Worm (Caenorhabditis elegans) whole organism, L2 larva: ENCODE measurements around the gene sur-5.

ENCODE experiments used
- ceh-16 ChIP-seq: fragments of 150-350 bp; optimal IDR thresholded peaks from 2 replicates; lab custom pipeline; 2014; ENCODE audit warnings: missing biosample characterization, missing genetic modification characterization
- lin-39 ChIP-seq: fragments of 150-350 bp; optimal IDR thresholded peaks from 2 replicates; lab custom pipeline; 2014; ENCODE audit warnings: missing biosample characterization, missing genetic modification reagents, missing genetic modification characterization
- unc-62 ChIP-seq: fragments of 150-350 bp; optimal IDR thresholded peaks from 2 replicates; lab custom pipeline; 2014; ENCODE audit warnings: missing biosample characterization, missing genetic modification reagents, missing genetic modification characterization

- TF ChIP-seq ceh-16 (tag; lab: Kevin White, UChicago) (no peak), lin-39 (tag; lab: Kevin White, UChicago) (no peak), unc-62 (GFP tag; lab: Kevin White, UChicago) (no peak)
These were observed 40.0 kb downstream of the sur-5 start, which contains the start of gene F46H5.2 for ce11 chrX:7265348-7265747.
